Worm (Caenorhabditis elegans): ENCODE data around the gene M70.1.

DNA sequence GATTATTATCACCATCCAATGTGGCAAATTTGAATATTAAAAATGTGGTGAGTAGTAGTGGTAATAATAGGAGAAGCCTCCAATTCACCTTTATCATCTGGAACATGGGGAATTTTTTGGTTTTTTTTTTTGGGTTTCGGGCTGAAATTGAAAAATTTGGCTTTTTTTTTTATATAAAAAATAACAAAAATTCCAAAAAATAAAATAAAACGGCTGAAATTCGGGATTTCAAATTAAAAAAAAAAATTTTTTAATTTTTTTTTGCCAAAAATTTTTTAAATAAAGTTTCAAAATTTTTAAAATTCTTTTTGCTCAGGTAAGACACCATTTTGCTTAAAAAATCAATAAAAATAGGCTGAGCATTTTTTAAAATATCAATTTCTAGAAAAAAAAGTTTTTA lies 17.9 kb downstream of the M70.1 start, which contains the start of gene famp-1:
- no peak for TF ChIP-seq mab-5 (tag; optimal IDR thresholded peaks at IDR 0.05)
- no peak for TF ChIP-seq nhr-10 (tag; optimal IDR thresholded peaks at IDR 0.05)
- TF ChIP-seq zag-1 (tag; optimal IDR thresholded peaks at IDR 0.05), result no peak
- no peak for TF ChIP-seq unc-39 (tag; optimal IDR thresholded peaks at IDR 0.05)
- TF ChIP-seq nhr-237 (tag; optimal IDR thresholded peaks at IDR 0.05), result no peak
- TF ChIP-seq ceh-16 (tag; optimal IDR thresholded peaks at IDR 0.05), result no peak
- TF ChIP-seq unc-62 (GFP tag; optimal IDR thresholded peaks at IDR 0.05), result no peak
- TF ChIP-seq ZK546.5 (tag; optimal IDR thresholded peaks at IDR 0.05), result no peak
- no peak for TF ChIP-seq Y55F3AM.14 (GFP tag; optimal IDR thresholded peaks at IDR 0.05)
- no peak for TF ChIP-seq lin-39 (tag; optimal IDR thresholded peaks at IDR 0.05)
- TF ChIP-seq lin-13 (GFP tag; optimal IDR thresholded peaks at IDR 0.05), result no peak

All from whole organism, L2 larva.